Worm (Caenorhabditis elegans) whole organism, L1 larva: ENCODE data around the gene Y39B6A.34.

Experiments
- C04F5.9 ChIP-seq: sonication (generic microtip); optimal IDR thresholded peaks from 2 replicates; lab custom pipeline; 2016; ENCODE audit warnings: missing genetic modification characterization, missing compliant biosample characterization
- aha-1 ChIP-seq: fragments of 150-350 bp; optimal IDR thresholded peaks from 2 replicates; lab custom pipeline; 2014; ENCODE audit warnings: missing biosample characterization, missing genetic modification characterization
- alr-1 ChIP-seq: fragments of 200-800 bp; sonication (Bioruptor generic); optimal IDR thresholded peaks from 2 replicates; lab custom pipeline; 2018; ENCODE audit warnings: borderline replicate concordance, mild to moderate bottlenecking, missing genetic modification characterization, missing compliant biosample characterization
- aly-2 ChIP-seq: fragments of 150-350 bp; optimal IDR thresholded peaks from 2 replicates; lab custom pipeline; 2014; ENCODE audit warnings: missing biosample characterization, missing genetic modification characterization
- blmp-1 ChIP-seq: fragments of 150-350 bp; optimal IDR thresholded peaks from 2 replicates; lab custom pipeline; 2014; ENCODE audit warnings: missing biosample characterization, missing genetic modification characterization
- ceh-8 ChIP-seq: fragments of 200-800 bp; sonication (Bioruptor generic); optimal IDR thresholded peaks from 2 replicates; lab custom pipeline; 2018; ENCODE audit warnings: mild to moderate bottlenecking, missing genetic modification characterization, moderate library complexity, missing compliant biosample characterization
- ceh-82 ChIP-seq, 3 experiments: fragments of 150-350 bp in 1 of 3; sonication (generic microtip) in 2 of 3; optimal IDR thresholded peaks; 2 replicates each; lab custom pipeline; 2014 to 2017; ENCODE audit warnings: missing biosample characterization in 3 of 3, missing genetic modification characterization in 3 of 3
- ceh-88 ChIP-seq: fragments of 200-800 bp; sonication (Bioruptor generic); IDR thresholded peaks from 2 replicates; pipeline ENCODE4 v1.3.6; 2022; ENCODE audit warnings: missing genetic modification characterization, missing compliant biosample characterization
- efl-3 ChIP-seq: fragments of 200-800 bp; sonication (Bioruptor generic); optimal IDR thresholded peaks from 2 replicates; lab custom pipeline; 2018; ENCODE audit warnings: mild to moderate bottlenecking, missing genetic modification characterization, missing compliant biosample characterization
- elt-2 ChIP-seq: sonication (generic microtip); optimal IDR thresholded peaks from 2 replicates; lab custom pipeline; 2016; ENCODE audit warnings: missing genetic modification characterization, mild to moderate bottlenecking, inconsistent platforms, missing compliant biosample characterization, missing genetic modification reagents
- elt-3 ChIP-seq, 6 experiments: fragments of 150-350 bp in 1 of 6; sonication (generic microtip); optimal IDR thresholded peaks; 2 replicates each; lab custom pipeline; 2017 to 2018; ENCODE audit warnings: missing biosample characterization in 6 of 6, missing genetic modification characterization in 6 of 6, inconsistent platforms in 1 of 6
- fkh-10 ChIP-seq: sonication (generic microtip); optimal IDR thresholded peaks from 2 replicates; lab custom pipeline; 2017; ENCODE audit warnings: missing biosample characterization, missing genetic modification reagents, missing genetic modification characterization
- fkh-8 ChIP-seq: sonication (generic microtip); optimal IDR thresholded peaks from 2 replicates; lab custom pipeline; 2016; ENCODE audit warnings: mild to moderate bottlenecking, missing genetic modification characterization, missing compliant biosample characterization
- grh-1 ChIP-seq: fragments of 200-800 bp; sonication (Bioruptor generic); IDR thresholded peaks from 2 replicates; pipeline ENCODE4 v1.3.6; 2022; ENCODE audit warnings: missing genetic modification reagents, missing genetic modification characterization, missing compliant biosample characterization
- hlh-17 ChIP-seq: fragments of 200-800 bp; sonication (Bioruptor generic); optimal IDR thresholded peaks from 2 replicates; lab custom pipeline; 2018; ENCODE audit warnings: missing genetic modification characterization, mild to moderate bottlenecking, missing compliant biosample characterization, moderate library complexity, borderline replicate concordance
- hlh-4 ChIP-seq: sonication (generic microtip); optimal IDR thresholded peaks from 2 replicates; lab custom pipeline; 2016; ENCODE audit warnings: mild to moderate bottlenecking, missing genetic modification characterization, missing compliant biosample characterization
- hpl-2 ChIP-seq: fragments of 150-350 bp; optimal IDR thresholded peaks from 2 replicates; lab custom pipeline; 2014; ENCODE audit warnings: missing biosample characterization, missing genetic modification reagents, missing genetic modification characterization
- jun-1 ChIP-seq: fragments of 150-350 bp; optimal IDR thresholded peaks from 2 replicates; lab custom pipeline; 2014; ENCODE audit warnings: missing biosample characterization, missing genetic modification reagents, missing genetic modification characterization
- lin-13 ChIP-seq: fragments of 150-350 bp; optimal IDR thresholded peaks from 2 replicates; lab custom pipeline; 2014; ENCODE audit warnings: missing biosample characterization, missing genetic modification reagents, missing genetic modification characterization
- lin-14 ChIP-seq: fragments of 200-800 bp; sonication (Bioruptor generic); optimal IDR thresholded peaks from 2 replicates; lab custom pipeline; 2018; ENCODE audit warnings: mild to moderate bottlenecking, missing genetic modification characterization, moderate library complexity, missing compliant biosample characterization
- lin-15B ChIP-seq: fragments of 150-350 bp; sonication (generic microtip); optimal IDR thresholded peaks from 3 replicates; lab custom pipeline; 2014; ENCODE audit warnings: missing biosample characterization, missing genetic modification characterization
- lin-35 ChIP-seq, 2 experiments: fragments of 150-350 bp; optimal IDR thresholded peaks; 2 replicates each; lab custom pipeline; 2014; ENCODE audit warnings: missing biosample characterization in 2 of 2, missing genetic modification characterization in 2 of 2, missing genetic modification reagents in 2 of 2
- mab-9 ChIP-seq: fragments of 200-800 bp; sonication (Bioruptor generic); IDR thresholded peaks from 2 replicates; pipeline ENCODE4 v1.3.6; 2022; ENCODE audit warnings: missing genetic modification reagents, missing genetic modification characterization, missing compliant biosample characterization
- mdl-1 ChIP-seq, 2 experiments: fragments of 150-350 bp; optimal IDR thresholded peaks; 2 replicates each; lab custom pipeline; 2014 to 2017; ENCODE audit warnings: missing biosample characterization in 2 of 2, missing genetic modification characterization in 2 of 2, inconsistent platforms in 1 of 2
- mep-1 ChIP-seq: fragments of 150-350 bp; optimal IDR thresholded peaks from 2 replicates; lab custom pipeline; 2014; ENCODE audit warnings: missing biosample characterization, missing genetic modification characterization
- nhr-19 ChIP-seq: fragments of 200-800 bp; sonication (Bioruptor generic); conservative IDR thresholded peaks from 2 replicates; pipeline ENCODE4 v1.3.6; 2022; ENCODE audit warnings: missing genetic modification characterization, missing compliant biosample characterization
- nhr-28 ChIP-seq: fragments of 150-350 bp; optimal IDR thresholded peaks from 2 replicates; lab custom pipeline; 2014; ENCODE audit warnings: missing biosample characterization, missing genetic modification characterization
- nhr-71 ChIP-seq: sonication (generic microtip); optimal IDR thresholded peaks from 2 replicates; lab custom pipeline; 2016; ENCODE audit warnings: mild to moderate bottlenecking, missing genetic modification characterization, moderate library complexity, missing compliant biosample characterization
- nhr-90 ChIP-seq: sonication (generic microtip); optimal IDR thresholded peaks from 2 replicates; lab custom pipeline; 2016; ENCODE audit warnings: mild to moderate bottlenecking, missing genetic modification characterization, missing compliant biosample characterization; ENCODE audit not compliant: poor library complexity
- pqm-1 ChIP-seq: sonication (generic microtip); optimal IDR thresholded peaks from 3 replicates; lab custom pipeline; 2017; ENCODE audit warnings: missing biosample characterization, missing genetic modification characterization
- rnt-1 ChIP-seq: sonication (generic microtip); optimal IDR thresholded peaks from 2 replicates; lab custom pipeline; 2016; ENCODE audit warnings: mild to moderate bottlenecking, missing genetic modification characterization, moderate library complexity, missing compliant biosample characterization
- skn-1 ChIP-seq: fragments of 150-350 bp; optimal IDR thresholded peaks from 2 replicates; lab custom pipeline; 2014; ENCODE audit warnings: missing biosample characterization, missing genetic modification characterization
- sptf-1 ChIP-seq: fragments of 150-350 bp; optimal IDR thresholded peaks from 2 replicates; lab custom pipeline; 2014; ENCODE audit warnings: missing biosample characterization, missing genetic modification characterization
- sup-37 ChIP-seq: fragments of 200-800 bp; sonication (Bioruptor generic); optimal IDR thresholded peaks from 2 replicates; lab custom pipeline; 2018; ENCODE audit warnings: mild to moderate bottlenecking, missing genetic modification characterization, missing compliant biosample characterization
- unc-130 ChIP-seq: fragments of 150-350 bp; optimal IDR thresholded peaks from 2 replicates; lab custom pipeline; 2017; ENCODE audit warnings: missing biosample characterization, missing genetic modification characterization, inconsistent platforms
- vab-15 ChIP-seq: sonication (generic microtip); optimal IDR thresholded peaks from 2 replicates; lab custom pipeline; 2017; ENCODE audit warnings: missing genotype, mild to moderate bottlenecking, missing genetic modification characterization, missing compliant biosample characterization
- xbp-1 ChIP-seq: sonication (generic microtip); optimal IDR thresholded peaks from 2 replicates; lab custom pipeline; 2016; ENCODE audit warnings: missing genetic modification characterization, missing compliant biosample characterization
- ztf-11 ChIP-seq, 2 experiments: sonication (generic microtip); optimal IDR thresholded peaks; 2 replicates each; lab custom pipeline; 2016 to 2017; ENCODE audit warnings: missing genetic modification characterization in 2 of 2, missing biosample characterization in 1 of 2, missing compliant biosample characterization in 1 of 2
- ztf-4 ChIP-seq: fragments of 150-350 bp; optimal IDR thresholded peaks from 2 replicates; lab custom pipeline; 2014; ENCODE audit warnings: missing biosample characterization, missing genetic modification characterization

The Y39B6A.34 gene

DNA sequence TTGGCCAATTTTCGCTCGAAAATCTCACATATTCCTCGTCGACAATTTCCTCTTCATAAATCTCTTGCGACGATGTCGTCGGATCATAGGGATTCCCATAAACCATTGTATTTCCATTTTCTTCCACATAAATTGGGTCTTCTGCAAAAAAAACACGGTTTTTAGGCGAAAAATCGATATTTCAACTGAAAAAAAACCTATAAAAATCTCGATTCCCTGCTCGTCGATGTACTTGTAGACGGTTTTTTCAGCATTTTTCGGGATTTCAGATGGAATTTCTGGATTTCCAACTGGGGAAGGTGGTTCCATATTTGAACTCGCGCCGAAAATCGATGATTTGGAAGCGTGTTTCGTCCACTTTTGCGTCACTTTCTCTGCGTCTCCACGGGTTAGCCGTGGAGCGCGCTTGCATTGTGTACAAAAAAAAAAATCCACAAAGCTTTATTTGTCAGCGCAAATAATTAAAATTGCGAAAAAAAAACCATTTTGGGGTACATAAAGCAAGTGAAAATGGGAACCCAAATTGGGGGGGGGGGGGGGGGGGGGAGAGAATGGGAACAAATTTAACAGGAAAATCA, 33.2 kb upstream of the Y39B6A.34 start, which contains the start of gene Y39B6A.43 (continued):
- TF ChIP-seq fkh-10 (GFP tag; lab: Kevin White, UChicago) (peak; percentile 96), sup-37 (GFP tag; lab: Kevin White, UChicago) (peak; percentile 80), lin-15B (peak; percentile 97), skn-1 (tag; lab: Kevin White, UChicago) (peak; percentile 82), ceh-82 (tag; optimal IDR thresholded peaks at IDR 0.05; lab: Kevin White, UChicago) (peak; percentile 97 to 99 (median 97)), nhr-28 (tag; lab: Kevin White, UChicago) (no peak), hlh-4 (tag; lab: Kevin White, UChicago) (no peak), xbp-1 (tag; lab: Kevin White, UChicago) (peak; percentile 93), grh-1 (GFP tag; lab: Robert Waterston, UW) (peak; percentile 94), mep-1 (tag; lab: Kevin White, UChicago) (peak; percentile 93), lin-13 (GFP tag; lab: Kevin White, UChicago) (peak; percentile 99), vab-15 (peak; percentile 83), hlh-17 (GFP tag; lab: Kevin White, UChicago) (peak; percentile 68), hpl-2 (GFP tag; lab: Kevin White, UChicago) (peak; percentile 96), lin-14 (GFP tag; lab: Kevin White, UChicago) (peak; percentile 97), lin-35 (GFP tag; optimal IDR thresholded peaks at IDR 0.05; lab: Kevin White, UChicago) (peak; percentile 98 to 100), elt-2 (peak; percentile 85), blmp-1 (peak; percentile 66), mab-9 (GFP tag; lab: Robert Waterston, UW) (peak; percentile 91), nhr-90 (tag; lab: Kevin White, UChicago) (peak; percentile 97), ceh-88 (GFP tag; lab: Robert Waterston, UW) (peak; percentile 86), unc-130 (peak; percentile 86), ceh-8 (GFP tag; lab: Kevin White, UChicago) (peak; percentile 84), aha-1 (tag; lab: Kevin White, UChicago) (peak; percentile 94), efl-3 (GFP tag; lab: Kevin White, UChicago) (peak; percentile 42), jun-1 (peak; percentile 96), C04F5.9 (tag; lab: Kevin White, UChicago) (peak; percentile 80), sptf-1 (tag; lab: Kevin White, UChicago) (no peak), pqm-1 (tag; lab: Kevin White, UChicago) (peak; percentile 80), ztf-4 (tag; lab: Kevin White, UChicago) (peak; percentile 91), aly-2 (tag; lab: Kevin White, UChicago) (peak; percentile 66), ztf-11 (tag; optimal IDR thresholded peaks at IDR 0.05; lab: Kevin White, UChicago) (peak in 1 of 2 experiments; percentile 88), alr-1 (tag; lab: Kevin White, UChicago) (no peak), elt-3 (tag; optimal IDR thresholded peaks at IDR 0.05; lab: Kevin White, UChicago) (peak in 4 of 6 experiments; percentile 58 to 90 (median 70)), mdl-1 (tag; optimal IDR thresholded peaks at IDR 0.05; lab: Kevin White, UChicago) (peak in 1 of 2 experiments; percentile 89), nhr-71 (tag; lab: Kevin White, UChicago) (peak; percentile 98), fkh-8 (peak; percentile 98)

DNA sequence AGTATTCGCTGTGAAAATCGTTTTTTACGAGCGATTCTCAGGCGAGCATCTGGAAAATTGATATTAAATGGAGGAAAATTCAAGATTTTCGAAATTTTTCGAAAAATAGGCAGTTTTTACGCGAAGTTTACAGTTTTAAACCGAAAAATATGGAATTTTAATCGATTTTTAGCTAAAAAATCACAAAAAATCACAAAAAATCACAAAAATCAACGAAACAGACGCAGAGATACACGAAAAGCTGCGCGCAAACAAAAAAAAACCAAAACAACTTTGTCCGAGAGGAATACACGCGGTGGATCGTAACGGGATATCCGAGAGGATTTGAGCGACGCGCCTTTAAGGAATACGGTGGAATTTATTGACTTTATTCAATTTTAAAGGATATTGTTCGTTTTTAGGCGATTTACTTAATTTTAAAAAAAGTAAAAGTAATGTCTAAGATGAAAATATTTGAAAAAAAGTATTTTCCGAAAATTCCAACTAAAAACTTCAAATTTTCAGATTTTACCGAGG, 31.2 kb upstream of the Y39B6A.34 start, which contains the start of gene Y39B6A.42:
Gene Y39B6A.42, minus strand, starts transcription at position 51 of the 516 bp plus-strand sequence.
- TF ChIP-seq nhr-19 (GFP tag; lab: Robert Waterston, UW): no peak
- no peak for TF ChIP-seq rnt-1 (tag; lab: Kevin White, UChicago)
- TF ChIP-seq C04F5.9 (tag; lab: Kevin White, UChicago): no peak
